Fruit fly (Drosophila melanogaster) whole organism, pupa: ENCODE data around the gene CG13138.

ENCODE experiments used
- CG12605 ChIP-seq: fragments of 200-800 bp; sonication (Bioruptor generic); IDR thresholded peaks from 2 replicates; pipeline ENCODE4 v1.3.6; 2022; ENCODE audit warnings: missing biosample characterization, missing genetic modification characterization
- CG13204 ChIP-seq: fragments of 200-800 bp; sonication (Bioruptor generic); optimal IDR thresholded peaks from 2 replicates; lab custom pipeline; 2018; ENCODE audit warnings: missing biosample characterization, mild to moderate bottlenecking, missing genetic modification characterization, moderate library complexity
- CG14655 ChIP-seq: fragments of 200-800 bp; sonication (Bioruptor generic); optimal IDR thresholded peaks from 3 replicates; lab custom pipeline; 2017; ENCODE audit warnings: mild to moderate bottlenecking, missing biosample characterization, missing genetic modification reagents, missing genetic modification characterization
- CG17806 ChIP-seq: fragments of 200-800 bp; sonication (Bioruptor generic); optimal IDR thresholded peaks from 2 replicates; lab custom pipeline; 2018; ENCODE audit warnings: missing biosample characterization, mild to moderate bottlenecking, missing genetic modification characterization, moderate library complexity
- CG34367 ChIP-seq: fragments of 200-800 bp; sonication (Bioruptor generic); optimal IDR thresholded peaks from 2 replicates; lab custom pipeline; 2018; ENCODE audit warnings: missing biosample characterization, mild to moderate bottlenecking, missing genetic modification characterization
- CG4496 ChIP-seq: fragments of 200-800 bp; sonication (Bioruptor generic); IDR thresholded peaks from 3 replicates; pipeline ENCODE4 v1.3.6; 2022; ENCODE audit warnings: missing biosample characterization, missing genetic modification characterization
- CG9948 ChIP-seq: fragments of 200-800 bp; sonication (Bioruptor generic); optimal IDR thresholded peaks from 2 replicates; lab custom pipeline; 2018; ENCODE audit warnings: missing biosample characterization, mild to moderate bottlenecking, missing genetic modification characterization, moderate library complexity
- D1 ChIP-seq: fragments of 200-800 bp; sonication (Bioruptor generic); optimal IDR thresholded peaks from 2 replicates; lab custom pipeline; 2018; ENCODE audit warnings: missing biosample characterization, mild to moderate bottlenecking, missing genetic modification characterization, moderate library complexity
- EcR ChIP-seq: fragments of 200-800 bp; sonication (Bioruptor generic); optimal IDR thresholded peaks from 3 replicates; lab custom pipeline; 2019; ENCODE audit warnings: missing biosample characterization, missing genetic modification characterization, mild to moderate bottlenecking, moderate library complexity, missing genetic modification reagents
- Ets98B ChIP-seq: fragments of 200-800 bp; sonication (Bioruptor generic); IDR thresholded peaks from 2 replicates; pipeline ENCODE4 v1.3.6; 2022; ENCODE audit warnings: missing biosample characterization, missing genetic modification characterization
- Pif1A ChIP-seq: fragments of 200-800 bp; sonication (Bioruptor generic); optimal IDR thresholded peaks from 3 replicates; lab custom pipeline; 2016; ENCODE audit warnings: missing biosample characterization, missing genetic modification characterization
- Pif1B ChIP-seq: fragments of 200-800 bp; sonication (Bioruptor generic); optimal IDR thresholded peaks from 3 replicates; lab custom pipeline; 2016; ENCODE audit warnings: missing biosample characterization, missing genetic modification characterization
- Snoo ChIP-seq: fragments of 200-800 bp; sonication (Bioruptor generic); optimal IDR thresholded peaks from 3 replicates; lab custom pipeline; 2017; ENCODE audit warnings: missing biosample characterization, mild to moderate bottlenecking, missing genetic modification characterization, inconsistent platforms

- TF ChIP-seq Snoo (tag; lab: Kevin White, UChicago) (no peak), CG34367 (tag; lab: Kevin White, UChicago) (no peak), CG13204 (GFP tag; lab: Kevin White, UChicago) (no peak), CG17806 (tag; lab: Kevin White, UChicago) (no peak), EcR (no peak), Ets98B (no peak), CG12605 (GFP tag; lab: Robert Waterston, UW) (no peak), Pif1B (GFP tag; lab: Kevin White, UChicago) (no peak), CG4496 (no peak), CG14655 (no peak), Pif1A (no peak), D1 (tag; lab: Kevin White, UChicago) (no peak), CG9948 (tag; lab: Kevin White, UChicago) (no peak)
Measured at dm6 chr2L:10344029-10344606, 42.3 kb upstream of the CG13138 start, which contains the start of gene Frmd5.
